Fruit fly (Drosophila melanogaster) whole organism, embryonic: ENCODE data around the gene Src64B.

Experiments used
- ATbp ChIP-seq: fragments of 200-800 bp; sonication (Bioruptor generic); optimal IDR thresholded peaks from 2 replicates; lab custom pipeline; 2017; ENCODE audit warnings: missing biosample characterization, mild to moderate bottlenecking, missing genetic modification characterization, missing genetic modification reagents
- Bdp1 ChIP-seq: fragments of 200-800 bp; sonication (Bioruptor generic); optimal IDR thresholded peaks from 3 replicates; lab custom pipeline; 2016; ENCODE audit warnings: missing biosample characterization, missing genetic modification characterization
- CG10321 ChIP-seq: fragments of 200-800 bp; sonication (Bioruptor generic); IDR thresholded peaks from 2 replicates; pipeline ENCODE4 v1.3.6; 2022; ENCODE audit warnings: missing biosample characterization, missing genetic modification characterization
- CG10431 ChIP-seq: fragments of 200-800 bp; sonication (Bioruptor generic); optimal IDR thresholded peaks from 3 replicates; lab custom pipeline; 2018; ENCODE audit warnings: missing biosample characterization, mild to moderate bottlenecking, missing genetic modification characterization
- CG10543 ChIP-seq: fragments of 200-800 bp; sonication (Bioruptor generic); optimal IDR thresholded peaks from 3 replicates; lab custom pipeline; 2017; ENCODE audit warnings: missing biosample characterization, mild to moderate bottlenecking, missing genetic modification characterization, moderate library complexity
- CG11504 ChIP-seq: fragments of 200-800 bp; sonication (Bioruptor generic); optimal IDR thresholded peaks from 3 replicates; lab custom pipeline; 2019; ENCODE audit warnings: missing biosample characterization, mild to moderate bottlenecking, missing genetic modification characterization, moderate library complexity
- CG11696 ChIP-seq: fragments of 200-800 bp; sonication (Bioruptor generic); IDR thresholded peaks from 2 replicates; pipeline ENCODE4 v1.3.6; 2022; ENCODE audit warnings: missing biosample characterization, missing genetic modification characterization
- CG1233 ChIP-seq: fragments of 200-800 bp; sonication (Bioruptor generic); optimal IDR thresholded peaks from 4 replicates; lab custom pipeline; 2018; ENCODE audit warnings: missing biosample characterization, mild to moderate bottlenecking, missing genetic modification characterization
- CG13894 ChIP-seq: fragments of 200-800 bp; sonication (Bioruptor generic); optimal IDR thresholded peaks from 3 replicates; lab custom pipeline; 2018; ENCODE audit warnings: missing biosample characterization, mild to moderate bottlenecking, missing genetic modification characterization, moderate library complexity
- CG14050 ChIP-seq: fragments of 200-800 bp; sonication (Bioruptor generic); IDR thresholded peaks from 3 replicates; pipeline ENCODE4 v1.3.6; 2022; ENCODE audit warnings: missing biosample characterization, missing genetic modification characterization
- CG15011 ChIP-seq: fragments of 200-800 bp; sonication (Bioruptor generic); optimal IDR thresholded peaks from 3 replicates; lab custom pipeline; 2018; ENCODE audit warnings: missing biosample characterization, mild to moderate bottlenecking, missing genetic modification characterization
- CG17829 ChIP-seq: fragments of 200-800 bp; optimal IDR thresholded peaks from 2 replicates; lab custom pipeline; 2019; ENCODE audit warnings: missing biosample characterization, mild to moderate bottlenecking, missing genetic modification characterization, moderate library complexity
- CG18262 ChIP-seq: fragments of 200-800 bp; optimal IDR thresholded peaks from 3 replicates; lab custom pipeline; 2019; ENCODE audit warnings: missing biosample characterization, mild to moderate bottlenecking, missing genetic modification characterization, moderate library complexity
- CG18764 ChIP-seq: fragments of 200-800 bp; sonication (Bioruptor generic); optimal IDR thresholded peaks from 3 replicates; lab custom pipeline; 2016; ENCODE audit warnings: missing biosample characterization, missing genetic modification characterization
- CG2678 ChIP-seq: fragments of 200-800 bp; sonication (Bioruptor generic); optimal IDR thresholded peaks from 3 replicates; lab custom pipeline; 2019; ENCODE audit warnings: missing biosample characterization, mild to moderate bottlenecking, missing genetic modification characterization, moderate library complexity
- CG32767 ChIP-seq: fragments of 200-800 bp; sonication (Bioruptor generic); IDR thresholded peaks from 2 replicates; pipeline ENCODE4 v1.3.6; 2022; ENCODE audit warnings: missing biosample characterization, missing genetic modification characterization
- CG33557 ChIP-seq: fragments of 200-800 bp; sonication (Bioruptor generic); optimal IDR thresholded peaks from 2 replicates; lab custom pipeline; 2019; ENCODE audit warnings: missing biosample characterization, mild to moderate bottlenecking, missing genetic modification characterization, moderate library complexity
- CG3726 ChIP-seq: fragments of 200-800 bp; sonication (Bioruptor generic); IDR thresholded peaks from 3 replicates; pipeline ENCODE4, ENCODE4 v1.3.6; 2022; ENCODE audit warnings: missing biosample characterization, missing genetic modification characterization
- CG3838 ChIP-seq: fragments of 200-800 bp; sonication (Bioruptor generic); optimal IDR thresholded peaks from 3 replicates; lab custom pipeline; 2016; ENCODE audit warnings: missing biosample characterization, missing genetic modification characterization
- CG4707 ChIP-seq: fragments of 200-800 bp; sonication (Bioruptor generic); optimal IDR thresholded peaks from 2 replicates; lab custom pipeline; 2018; ENCODE audit warnings: missing biosample characterization, mild to moderate bottlenecking, missing genetic modification characterization, moderate library complexity
- CG7839 ChIP-seq: fragments of 200-800 bp; sonication (Bioruptor generic); optimal IDR thresholded peaks from 3 replicates; lab custom pipeline; 2018; ENCODE audit warnings: missing biosample characterization, mild to moderate bottlenecking, missing genetic modification characterization, moderate library complexity
- CG7928 ChIP-seq: fragments of 200-800 bp; sonication (Bioruptor generic); optimal IDR thresholded peaks from 2 replicates; lab custom pipeline; 2017; ENCODE audit warnings: missing biosample characterization, mild to moderate bottlenecking, missing genetic modification characterization
- CG9727 ChIP-seq: fragments of 200-800 bp; sonication (Bioruptor generic); optimal IDR thresholded peaks from 3 replicates; lab custom pipeline; 2017; ENCODE audit warnings: missing biosample characterization, mild to moderate bottlenecking, missing genetic modification characterization
- CTCF ChIP-seq: fragments of 200-800 bp; sonication (Bioruptor generic); optimal IDR thresholded peaks from 2 replicates; lab custom pipeline; 2017; ENCODE audit warnings: missing biosample characterization, mild to moderate bottlenecking, missing genetic modification characterization, moderate library complexity
- Eip74EF ChIP-seq, 2 experiments: fragments of 200-800 bp in 1 of 2; fragments of >200 bp in 1 of 2; sonication (Bioruptor generic) in 1 of 2; optimal IDR thresholded peaks; 2 replicates each; lab custom pipeline; 2017 to 2019; ENCODE audit warnings: missing biosample characterization in 2 of 2, missing genetic modification characterization in 2 of 2, mild to moderate bottlenecking in 1 of 2, moderate library complexity in 1 of 2
- Ets97D ChIP-seq: fragments of 200-800 bp; sonication (Bioruptor generic); optimal IDR thresholded peaks from 3 replicates; lab custom pipeline; 2016; ENCODE audit warnings: missing biosample characterization, missing genetic modification characterization
- Gsc ChIP-seq: fragments of 200-800 bp; sonication (Bioruptor generic); IDR thresholded peaks from 2 replicates; pipeline ENCODE4 v1.3.6; 2022; ENCODE audit warnings: missing biosample characterization, missing genetic modification characterization
- Lim3 ChIP-seq: fragments of 200-800 bp; sonication (Bioruptor generic); IDR thresholded peaks from 2 replicates; pipeline ENCODE4 v1.3.6; 2022; ENCODE audit warnings: missing biosample characterization, missing genetic modification characterization
- Med ChIP-seq: fragments of 200-800 bp; sonication (Bioruptor generic); peaks from one replicate; lab custom pipeline; 2016; ENCODE audit warnings: missing biosample characterization, missing genetic modification characterization, mild to moderate bottlenecking, inconsistent platforms, moderate library complexity
- Meics ChIP-seq: fragments of 200-800 bp; sonication (Bioruptor generic); optimal IDR thresholded peaks from 2 replicates; lab custom pipeline; 2017; ENCODE audit warnings: missing biosample characterization, mild to moderate bottlenecking, missing genetic modification characterization
- Mes4 ChIP-seq: fragments of 200-800 bp; sonication (Bioruptor generic); optimal IDR thresholded peaks from 2 replicates; lab custom pipeline; 2016; ENCODE audit warnings: missing biosample characterization, missing genetic modification characterization
- Neu2 ChIP-seq: fragments of 200-800 bp; sonication (Bioruptor generic); optimal IDR thresholded peaks from 3 replicates; lab custom pipeline; 2016; ENCODE audit warnings: missing biosample characterization, missing genetic modification characterization, borderline replicate concordance
- Vsx1 ChIP-seq: fragments of 200-800 bp; sonication (Bioruptor generic); optimal IDR thresholded peaks from 2 replicates; lab custom pipeline; 2017; ENCODE audit warnings: missing biosample characterization, mild to moderate bottlenecking, missing genetic modification characterization, missing genetic modification reagents
- bbx ChIP-seq: fragments of 200-800 bp; sonication (Bioruptor generic); IDR thresholded peaks from 2 replicates; pipeline ENCODE4 v1.3.6; 2022; ENCODE audit warnings: missing biosample characterization, missing genetic modification characterization; ENCODE audit not compliant: partially characterized antibody
- bsh ChIP-seq, 2 experiments: fragments of 200-800 bp; sonication (Bioruptor generic); optimal IDR thresholded peaks; 2 replicates each; lab custom pipeline; 2017 to 2018; ENCODE audit warnings: mild to moderate bottlenecking in 2 of 2, missing biosample characterization in 2 of 2, missing genetic modification characterization in 2 of 2, moderate library complexity in 1 of 2
- dati ChIP-seq: fragments of 200-800 bp; sonication (Bioruptor generic); IDR thresholded peaks from 2 replicates; pipeline ENCODE4 v1.3.6; 2022; ENCODE audit warnings: missing biosample characterization, missing genetic modification characterization
- dmrt11E ChIP-seq: fragments of 200-800 bp; sonication (Bioruptor generic); optimal IDR thresholded peaks from 3 replicates; lab custom pipeline; 2018; ENCODE audit warnings: missing biosample characterization, mild to moderate bottlenecking, missing genetic modification characterization, moderate library complexity
- dysf ChIP-seq: fragments of 200-800 bp; sonication (Bioruptor generic); IDR thresholded peaks from 3 replicates; pipeline ENCODE4 v1.3.6; 2022; ENCODE audit warnings: missing biosample characterization, missing genetic modification characterization
- fd102C ChIP-seq: fragments of 200-800 bp; sonication (Bioruptor generic); optimal IDR thresholded peaks from 2 replicates; lab custom pipeline; 2018; ENCODE audit warnings: missing biosample characterization, mild to moderate bottlenecking, missing genetic modification characterization, moderate library complexity
- fd64A ChIP-seq: fragments of 200-800 bp; sonication (Bioruptor generic); optimal IDR thresholded peaks from 3 replicates; lab custom pipeline; 2018; ENCODE audit warnings: missing biosample characterization, mild to moderate bottlenecking, missing genetic modification characterization
- gt ChIP-seq: fragments of 200-800 bp; sonication (Bioruptor generic); IDR thresholded peaks from 2 replicates; pipeline ENCODE4 v1.3.6; 2022; ENCODE audit warnings: missing biosample characterization, missing genetic modification characterization
- hkb ChIP-seq, 2 experiments: fragments of 200-800 bp in 1 of 2; fragments of >200 bp in 1 of 2; sonication (Bioruptor generic) in 1 of 2; IDR thresholded peaks in 1 of 2; optimal IDR thresholded peaks in 1 of 2; 2 replicates each; pipeline versions ENCODE4 v1.3.6 to Lab custom; 2017 to 2022; ENCODE audit warnings: missing biosample characterization in 1 of 2, missing genetic modification characterization in 1 of 2
- jigr1 ChIP-seq: fragments of 200-800 bp; sonication (Bioruptor generic); IDR thresholded peaks from 3 replicates; pipeline ENCODE4 v1.3.6; 2022; ENCODE audit warnings: missing biosample characterization, missing genetic modification characterization
- oc ChIP-seq: fragments of 200-800 bp; sonication (Bioruptor generic); optimal IDR thresholded peaks from 2 replicates; lab custom pipeline; 2018; ENCODE audit warnings: missing biosample characterization, mild to moderate bottlenecking, missing genetic modification characterization, moderate library complexity
- odd ChIP-seq: fragments of 200-800 bp; sonication (Bioruptor generic); optimal IDR thresholded peaks from 2 replicates; lab custom pipeline; 2017; ENCODE audit warnings: missing biosample characterization, mild to moderate bottlenecking, missing genetic modification characterization
- pzg ChIP-seq: fragments of 200-800 bp; sonication (Bioruptor generic); optimal IDR thresholded peaks from 3 replicates; lab custom pipeline; 2018; ENCODE audit warnings: missing biosample characterization, mild to moderate bottlenecking, missing genetic modification characterization, moderate library complexity
- run ChIP-seq: fragments of 200-800 bp; sonication (Bioruptor generic); optimal IDR thresholded peaks from 3 replicates; lab custom pipeline; 2018; ENCODE audit warnings: missing biosample characterization, mild to moderate bottlenecking, missing genetic modification characterization
- sc ChIP-seq, 3 experiments: fragments of >200 bp in 2 of 3; fragments of 200-800 bp in 1 of 3; sonication (Bioruptor generic) in 1 of 3; optimal IDR thresholded peaks; 2 replicates in 2 of 3; 3 replicates in 1 of 3; lab custom pipeline; 2017; ENCODE audit warnings: mild to moderate bottlenecking in 1 of 3, missing biosample characterization in 1 of 3, missing genetic modification characterization in 1 of 3, missing genetic modification reagents in 1 of 3
- sens ChIP-seq: fragments of 200-800 bp; sonication (Bioruptor generic); peaks from one replicate; lab custom pipeline; 2016; ENCODE audit warnings: missing biosample characterization, missing genetic modification characterization
- sqz ChIP-seq: fragments of 200-800 bp; sonication (Bioruptor generic); optimal IDR thresholded peaks from 3 replicates; lab custom pipeline; 2018; ENCODE audit warnings: missing biosample characterization, mild to moderate bottlenecking, missing genetic modification characterization

The Src64B gene

DNA sequence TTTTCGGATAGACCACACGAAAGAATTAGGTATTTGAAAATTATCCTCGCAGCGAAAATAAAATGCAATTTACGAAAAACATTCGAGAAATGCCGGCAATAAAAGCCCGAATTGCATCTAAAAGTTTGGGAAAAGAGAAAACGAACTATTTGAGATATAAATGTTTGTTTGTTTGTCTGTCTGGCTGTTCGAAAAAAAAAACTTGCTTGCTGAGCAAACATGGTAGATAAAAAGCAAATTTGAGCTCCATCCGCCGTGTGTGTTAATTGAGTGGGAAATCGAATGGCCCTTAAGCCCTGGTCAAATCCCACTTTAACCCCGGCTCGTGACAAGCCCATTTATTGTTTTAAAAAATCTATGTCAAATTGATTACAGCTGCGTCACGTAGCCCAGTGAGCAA, 10.9 kb downstream of the Src64B start (continued):
- no peak for TF ChIP-seq dati
- no peak for TF ChIP-seq gt (GFP tag; lab: Robert Waterston, UW)
- TF ChIP-seq Vsx1 (GFP tag; lab: Kevin White, UChicago), result peak; percentile 67
- TF ChIP-seq Gsc (GFP tag; lab: Robert Waterston, UW), result no peak
- peak; percentile 14 for TF ChIP-seq run (tag; lab: Kevin White, UChicago)
- no peak for TF ChIP-seq Lim3 (GFP tag; lab: Robert Waterston, UW)
- no peak for TF ChIP-seq CG7928 (GFP tag; lab: Kevin White, UChicago)
- TF ChIP-seq CG15011 (GFP tag; lab: Kevin White, UChicago), result no peak
- TF ChIP-seq CG13894 (tag; lab: Kevin White, UChicago), result no peak
- TF ChIP-seq dysf (GFP tag; lab: Robert Waterston, UW), result no peak
- peak in 1 of 2 experiments; percentile 53 for TF ChIP-seq bsh (GFP tag; optimal IDR thresholded peaks at IDR 0.05; lab: Kevin White, UChicago)
- no peak for TF ChIP-seq CG14050 (GFP tag; lab: Robert Waterston, UW)
- no peak for TF ChIP-seq Ets97D
- TF ChIP-seq fd102C (GFP tag; lab: Kevin White, UChicago), result no peak
- no peak for TF ChIP-seq bbx (GFP tag; lab: Robert Waterston, UW)
- TF ChIP-seq pzg (GFP tag; lab: Kevin White, UChicago), result no peak
- TF ChIP-seq Bdp1, result no peak
- TF ChIP-seq CG2678 (tag; lab: Kevin White, UChicago), result peak; percentile 46
- peak; percentile 90 for TF ChIP-seq ATbp (GFP tag; lab: Kevin White, UChicago)
- TF ChIP-seq CG11504 (tag; lab: Kevin White, UChicago), result peak; percentile 11
- no peak for TF ChIP-seq CG10543 (GFP tag; lab: Kevin White, UChicago)
- peak; percentile 40 for TF ChIP-seq sqz
- TF ChIP-seq CG10321, result no peak
- peak; percentile 32 for TF ChIP-seq fd64A (GFP tag; lab: Kevin White, UChicago)
- TF ChIP-seq Mes4 (GFP tag; lab: Kevin White, UChicago), result peak; percentile 5
- TF ChIP-seq sc (optimal IDR thresholded peaks at IDR 0.05; lab: Kevin White, UChicago), result no peak
- peak; percentile 23 for TF ChIP-seq sc (GFP tag; optimal IDR thresholded peaks at IDR 0.05; lab: Kevin White, UChicago)
- no peak for TF ChIP-seq Meics (GFP tag; lab: Kevin White, UChicago)
- no peak for TF ChIP-seq Neu2 (GFP tag; lab: Kevin White, UChicago)
- peak; percentile 49 for TF ChIP-seq sens (GFP tag; lab: Kevin White, UChicago)
- peak; percentile 45 for TF ChIP-seq CG1233 (GFP tag; lab: Kevin White, UChicago)
- TF ChIP-seq CG3726 (GFP tag; lab: Robert Waterston, UW), result no peak
- TF ChIP-seq CTCF (GFP tag; lab: Kevin White, UChicago), result peak; percentile 16
- TF ChIP-seq CG4707 (GFP tag; lab: Kevin White, UChicago), result peak; percentile 51
- no peak for TF ChIP-seq CG33557 (GFP tag; lab: Kevin White, UChicago)
- no peak for TF ChIP-seq CG7839 (tag; lab: Kevin White, UChicago)
- no peak for TF ChIP-seq CG18262 (tag; lab: Kevin White, UChicago)
- TF ChIP-seq jigr1, result no peak
- TF ChIP-seq Eip74EF (GFP tag; optimal IDR thresholded peaks at IDR 0.05; lab: Kevin White, UChicago), result no peak
- peak; percentile 76 for TF ChIP-seq Med (GFP tag; lab: Kevin White, UChicago)
- no peak for TF ChIP-seq hkb (optimal IDR thresholded peaks at IDR 0.05; lab: Kevin White, UChicago)
- TF ChIP-seq hkb (GFP tag; IDR thresholded peaks at IDR 0.05; lab: Robert Waterston, UW), result no peak
- TF ChIP-seq CG3838 (GFP tag; lab: Kevin White, UChicago), result no peak
- TF ChIP-seq CG18764 (GFP tag; lab: Kevin White, UChicago), result peak; percentile 1
- peak; percentile 38 for TF ChIP-seq oc (tag; lab: Kevin White, UChicago)
- TF ChIP-seq CG17829 (tag; lab: Kevin White, UChicago), result no peak
- TF ChIP-seq CG9727 (GFP tag; lab: Kevin White, UChicago), result peak; percentile 7
- TF ChIP-seq CG10431 (GFP tag; lab: Kevin White, UChicago), result peak; percentile 24
- peak; percentile 41 for TF ChIP-seq odd
- no peak for TF ChIP-seq CG32767 (GFP tag; lab: Robert Waterston, UW)
- TF ChIP-seq CG11696 (GFP tag; lab: Robert Waterston, UW), result no peak
- TF ChIP-seq dmrt11E (tag; lab: Kevin White, UChicago), result peak; percentile 24
